Fruit fly (Drosophila melanogaster) whole organism, embryonic: Measurements from ENCODE around the gene Zir.

ENCODE experiments used
- Abd-B ChIP-seq: fragments of 200-800 bp; sonication (Bioruptor generic); optimal IDR thresholded peaks from 2 replicates; lab custom pipeline; 2018; ENCODE audit warnings: missing biosample characterization, mild to moderate bottlenecking, missing genetic modification characterization, moderate library complexity
- Aef1 ChIP-seq: fragments of 200-800 bp; sonication (Bioruptor generic); IDR thresholded peaks from 3 replicates; pipeline ENCODE4 v1.3.6; 2022; ENCODE audit warnings: missing biosample characterization, missing genetic modification characterization
- Atf6 ChIP-seq: fragments of 200-800 bp; sonication (Bioruptor generic); IDR thresholded peaks from 2 replicates; pipeline ENCODE4 v1.3.6; 2022; ENCODE audit warnings: missing biosample characterization, missing genetic modification characterization
- CG1024 ChIP-seq: fragments of 200-800 bp; sonication (Bioruptor generic); IDR thresholded peaks from 2 replicates; pipeline ENCODE4 v1.3.6; 2022; ENCODE audit warnings: missing biosample characterization, missing genetic modification characterization
- CG10274 ChIP-seq: fragments of 200-800 bp; sonication (Bioruptor generic); optimal IDR thresholded peaks from 3 replicates; lab custom pipeline; 2017; ENCODE audit warnings: missing biosample characterization, mild to moderate bottlenecking, missing genetic modification characterization
- CG11085 ChIP-seq: fragments of 200-800 bp; sonication (Bioruptor generic); IDR thresholded peaks from 2 replicates; pipeline ENCODE4 v1.3.6; 2022; ENCODE audit warnings: missing biosample characterization, missing genetic modification characterization
- CG12236 ChIP-seq: fragments of 200-800 bp; sonication (Bioruptor generic); optimal IDR thresholded peaks from 2 replicates; lab custom pipeline; 2016; ENCODE audit warnings: missing biosample characterization, missing genetic modification characterization
- CG13287 ChIP-seq: fragments of 200-800 bp; sonication (Bioruptor generic); IDR thresholded peaks from 2 replicates; pipeline ENCODE4 v1.3.6; 2022; ENCODE audit warnings: missing biosample characterization, missing genetic modification characterization; ENCODE audit not compliant: partially characterized antibody
- CG13624 ChIP-seq: fragments of 200-800 bp; sonication (Bioruptor generic); optimal IDR thresholded peaks from 2 replicates; lab custom pipeline; 2016; ENCODE audit warnings: missing biosample characterization, missing genetic modification characterization
- CG14014 ChIP-seq: fragments of 200-800 bp; sonication (Bioruptor generic); IDR thresholded peaks from 2 replicates; pipeline ENCODE4 v1.3.6; 2022; ENCODE audit warnings: missing biosample characterization, missing genetic modification characterization
- CG1647 ChIP-seq: fragments of 200-800 bp; sonication (Bioruptor generic); optimal IDR thresholded peaks from 3 replicates; lab custom pipeline; 2016; ENCODE audit warnings: missing biosample characterization, missing genetic modification characterization
- CG17328 ChIP-seq: fragments of 200-800 bp; sonication (Bioruptor generic); IDR thresholded peaks from 2 replicates; pipeline ENCODE4 v1.3.6; 2022; ENCODE audit warnings: missing biosample characterization, missing genetic modification characterization
- CG18619 ChIP-seq: fragments of 200-800 bp; sonication (Bioruptor generic); optimal IDR thresholded peaks from 3 replicates; lab custom pipeline; 2017; ENCODE audit warnings: missing biosample characterization, mild to moderate bottlenecking, missing genetic modification characterization
- CG2678 ChIP-seq: fragments of 200-800 bp; sonication (Bioruptor generic); optimal IDR thresholded peaks from 3 replicates; lab custom pipeline; 2019; ENCODE audit warnings: missing biosample characterization, mild to moderate bottlenecking, missing genetic modification characterization, moderate library complexity
- CG30403 ChIP-seq: fragments of 200-800 bp; sonication (Bioruptor generic); optimal IDR thresholded peaks from 3 replicates; lab custom pipeline; 2016; ENCODE audit warnings: missing biosample characterization, missing genetic modification characterization
- CG3065 ChIP-seq: fragments of 200-800 bp; sonication (Bioruptor generic); optimal IDR thresholded peaks from 2 replicates; lab custom pipeline; 2016; ENCODE audit warnings: missing biosample characterization, missing genetic modification characterization
- CG3163 ChIP-seq: fragments of 200-800 bp; sonication (Bioruptor generic); optimal IDR thresholded peaks from 3 replicates; lab custom pipeline; 2016; ENCODE audit warnings: missing biosample characterization, missing genetic modification characterization
- CG3995 ChIP-seq: fragments of 200-800 bp; sonication (Bioruptor generic); optimal IDR thresholded peaks from 3 replicates; lab custom pipeline; 2016; ENCODE audit warnings: missing biosample characterization, missing genetic modification characterization
- CG4360 ChIP-seq: fragments of 200-800 bp; sonication (Bioruptor generic); IDR thresholded peaks from 2 replicates; pipeline ENCODE4 v1.3.6; 2022; ENCODE audit warnings: missing biosample characterization, missing genetic modification characterization
- CG5953 ChIP-seq: fragments of 200-800 bp; sonication (Bioruptor generic); IDR thresholded peaks from 2 replicates; pipeline ENCODE4 v1.3.6; 2022; ENCODE audit warnings: missing biosample characterization, missing genetic modification characterization
- CG6175 ChIP-seq: fragments of 200-800 bp; sonication (Bioruptor generic); IDR thresholded peaks from 3 replicates; pipeline ENCODE4 v1.3.6; 2022; ENCODE audit warnings: missing biosample characterization, missing genetic modification characterization
- CG9727 ChIP-seq: fragments of 200-800 bp; sonication (Bioruptor generic); optimal IDR thresholded peaks from 3 replicates; lab custom pipeline; 2017; ENCODE audit warnings: missing biosample characterization, mild to moderate bottlenecking, missing genetic modification characterization
- CoRest ChIP-seq: fragments of 200-800 bp; sonication (Bioruptor generic); optimal IDR thresholded peaks from 3 replicates; lab custom pipeline; 2018; ENCODE audit warnings: missing biosample characterization, mild to moderate bottlenecking, missing genetic modification characterization, moderate library complexity
- D19A ChIP-seq: fragments of 200-800 bp; optimal IDR thresholded peaks from 3 replicates; lab custom pipeline; 2019; ENCODE audit warnings: missing biosample characterization, mild to moderate bottlenecking, missing genetic modification characterization, moderate library complexity
- Gsc ChIP-seq: fragments of 200-800 bp; sonication (Bioruptor generic); IDR thresholded peaks from 2 replicates; pipeline ENCODE4 v1.3.6; 2022; ENCODE audit warnings: missing biosample characterization, missing genetic modification characterization
- MESR4 ChIP-seq: fragments of 200-800 bp; sonication (Bioruptor generic); optimal IDR thresholded peaks from 2 replicates; lab custom pipeline; 2018; ENCODE audit warnings: missing biosample characterization, mild to moderate bottlenecking, missing genetic modification characterization, moderate library complexity
- MTF-1 ChIP-seq: fragments of 200-800 bp; sonication (Bioruptor generic); optimal IDR thresholded peaks from 2 replicates; lab custom pipeline; 2018; ENCODE audit warnings: missing biosample characterization, mild to moderate bottlenecking, missing genetic modification characterization, borderline replicate concordance
- Meics ChIP-seq: fragments of 200-800 bp; sonication (Bioruptor generic); optimal IDR thresholded peaks from 2 replicates; lab custom pipeline; 2017; ENCODE audit warnings: missing biosample characterization, mild to moderate bottlenecking, missing genetic modification characterization
- NC2β ChIP-seq: fragments of 200-800 bp; sonication (Bioruptor generic); optimal IDR thresholded peaks from 2 replicates; lab custom pipeline; 2016; ENCODE audit warnings: missing biosample characterization, missing genetic modification characterization
- PHDP ChIP-seq: fragments of 200-800 bp; sonication (Bioruptor generic); optimal IDR thresholded peaks from 3 replicates; lab custom pipeline; 2018; ENCODE audit warnings: missing biosample characterization, mild to moderate bottlenecking, missing genetic modification characterization, moderate library complexity
- Sin3A ChIP-seq: fragments of >200 bp; optimal IDR thresholded peaks from 2 replicates; lab custom pipeline; 2018
- az2 ChIP-seq: fragments of 200-800 bp; sonication (Bioruptor generic); optimal IDR thresholded peaks from 3 replicates; lab custom pipeline; 2016; ENCODE audit warnings: missing biosample characterization, missing genetic modification characterization
- bab2 ChIP-seq: fragments of 200-800 bp; sonication (Bioruptor generic); optimal IDR thresholded peaks from 2 replicates; lab custom pipeline; 2016; ENCODE audit warnings: missing biosample characterization, missing genetic modification characterization
- bcd ChIP-seq: fragments of 200-800 bp; sonication (Bioruptor generic); optimal IDR thresholded peaks from 2 replicates; lab custom pipeline; 2017; ENCODE audit warnings: missing biosample characterization, mild to moderate bottlenecking, missing genetic modification characterization
- cad ChIP-seq: fragments of >200 bp; optimal IDR thresholded peaks from 2 replicates; lab custom pipeline; 2017; ENCODE audit warnings: missing biosample characterization, missing genetic modification characterization
- chn ChIP-seq: fragments of 200-800 bp; sonication (Bioruptor generic); optimal IDR thresholded peaks from 2 replicates; lab custom pipeline; 2016; ENCODE audit warnings: missing biosample characterization, missing genetic modification characterization
- croc ChIP-seq: fragments of 200-800 bp; sonication (Bioruptor generic); conservative IDR thresholded peaks from 3 replicates; pipeline ENCODE4 v1.3.6; 2022; ENCODE audit warnings: missing biosample characterization, missing genetic modification characterization
- crol ChIP-seq: fragments of 200-800 bp; sonication (Bioruptor generic); IDR thresholded peaks from 2 replicates; pipeline ENCODE4 v1.3.6; 2022; ENCODE audit warnings: missing biosample characterization, missing genetic modification characterization
- ems ChIP-seq: fragments of 200-800 bp; sonication (Bioruptor generic); optimal IDR thresholded peaks from 3 replicates; lab custom pipeline; 2016; ENCODE audit warnings: missing biosample characterization, missing genetic modification characterization
- hkb ChIP-seq, 2 experiments: fragments of 200-800 bp in 1 of 2; fragments of >200 bp in 1 of 2; sonication (Bioruptor generic) in 1 of 2; IDR thresholded peaks in 1 of 2; optimal IDR thresholded peaks in 1 of 2; 2 replicates each; pipeline versions ENCODE4 v1.3.6 to Lab custom; 2017 to 2022; ENCODE audit warnings: missing biosample characterization in 1 of 2, missing genetic modification characterization in 1 of 2
- inv ChIP-seq: fragments of 200-800 bp; sonication (Bioruptor generic); IDR thresholded peaks from 2 replicates; pipeline ENCODE4 v1.3.6; 2022; ENCODE audit warnings: missing biosample characterization, missing genetic modification characterization; ENCODE audit not compliant: partially characterized antibody
- klu ChIP-seq: fragments of 200-800 bp; sonication (Bioruptor generic); IDR thresholded peaks from 2 replicates; pipeline ENCODE4 v1.3.6; 2022; ENCODE audit warnings: missing biosample characterization, missing genetic modification characterization
- maf-S ChIP-seq: fragments of 200-800 bp; sonication (Bioruptor generic); optimal IDR thresholded peaks from 2 replicates; lab custom pipeline; 2016; ENCODE audit warnings: missing biosample characterization, missing genetic modification characterization
- otp ChIP-seq: fragments of 200-800 bp; sonication (Bioruptor generic); IDR thresholded peaks from 3 replicates; pipeline ENCODE4, ENCODE4 v1.3.6; 2022; ENCODE audit warnings: missing biosample characterization, missing genetic modification characterization
- pho ChIP-seq: fragments of 200-800 bp; sonication (Bioruptor generic); optimal IDR thresholded peaks from 2 replicates; lab custom pipeline; 2016; ENCODE audit warnings: missing biosample characterization, missing genetic modification characterization
- pum ChIP-seq: fragments of 200-800 bp; sonication (Bioruptor generic); optimal IDR thresholded peaks from 2 replicates; lab custom pipeline; 2016; ENCODE audit warnings: missing biosample characterization, missing genetic modification characterization
- pzg ChIP-seq: fragments of 200-800 bp; sonication (Bioruptor generic); optimal IDR thresholded peaks from 3 replicates; lab custom pipeline; 2018; ENCODE audit warnings: missing biosample characterization, mild to moderate bottlenecking, missing genetic modification characterization, moderate library complexity
- seq ChIP-seq: fragments of 200-800 bp; sonication (Bioruptor generic); IDR thresholded peaks from 2 replicates; pipeline ENCODE4 v1.3.6; 2022; ENCODE audit warnings: missing biosample characterization, missing genetic modification characterization
- stwl ChIP-seq: fragments of 200-800 bp; sonication (Bioruptor generic); optimal IDR thresholded peaks from 3 replicates; lab custom pipeline; 2018; ENCODE audit warnings: missing biosample characterization, mild to moderate bottlenecking, missing genetic modification characterization, moderate library complexity
- usp ChIP-seq: fragments of >200 bp; optimal IDR thresholded peaks from 2 replicates; lab custom pipeline; 2017; ENCODE audit warnings: missing biosample characterization, missing genetic modification characterization
- yki ChIP-seq: fragments of >200 bp; optimal IDR thresholded peaks from 3 replicates; lab custom pipeline; 2018

Zir gene

dm6 chr2L:131466-132270 lies 37.1 kb downstream of the Zir start, which contains the start of gene Gs1 (continued):
- no peak for TF ChIP-seq CoRest (tag; lab: Kevin White, UChicago)
- no peak for TF ChIP-seq CG18619 (GFP tag; lab: Kevin White, UChicago)
- no peak for TF ChIP-seq CG13624 (GFP tag; lab: Kevin White, UChicago)
- TF ChIP-seq bab2 (GFP tag; lab: Kevin White, UChicago), result no peak
- TF ChIP-seq CG11085 (GFP tag; lab: Robert Waterston, UW), result no peak
- TF ChIP-seq CG1024, result no peak
- peak; percentile 37 for TF ChIP-seq MTF-1 (GFP tag; lab: Kevin White, UChicago)
- TF ChIP-seq CG17328 (GFP tag; lab: Robert Waterston, UW), result no peak
- no peak for TF ChIP-seq CG3995 (GFP tag; lab: Kevin White, UChicago)
- TF ChIP-seq CG30403 (GFP tag; lab: Kevin White, UChicago), result no peak
- no peak for TF ChIP-seq CG3065 (GFP tag; lab: Kevin White, UChicago)
- no peak for TF ChIP-seq maf-S (GFP tag; lab: Kevin White, UChicago)
- no peak for TF ChIP-seq CG4360 (GFP tag; lab: Robert Waterston, UW)
- peak; percentile 20 for TF ChIP-seq PHDP (tag; lab: Kevin White, UChicago)
- TF ChIP-seq klu, result no peak
- no peak for TF ChIP-seq pzg
- TF ChIP-seq az2 (GFP tag; lab: Kevin White, UChicago), result no peak
- peak; percentile 17 for TF ChIP-seq pho (GFP tag; lab: Kevin White, UChicago)
- 0 out of 2 replicates have a peak, but pooled peaks have one; percentile 29 for TF ChIP-seq CG14014 (GFP tag; lab: Robert Waterston, UW)
- peak; percentile 70 for TF ChIP-seq stwl
- no peak for TF ChIP-seq hkb (optimal IDR thresholded peaks at IDR 0.05; lab: Kevin White, UChicago)
- TF ChIP-seq hkb (GFP tag; IDR thresholded peaks at IDR 0.05; lab: Robert Waterston, UW), result peak; percentile 49; the same call in 1 of the 2 replicates
- TF ChIP-seq CG1647 (GFP tag; lab: Kevin White, UChicago), result no peak
- no peak for TF ChIP-seq chn (GFP tag; lab: Kevin White, UChicago)
- peak; percentile 64; the same call in 1 of the 2 replicates for TF ChIP-seq Atf6 (GFP tag; lab: Robert Waterston, UW)
- no peak for TF ChIP-seq usp (GFP tag; lab: Kevin White, UChicago)
- TF ChIP-seq Sin3A (lab: Kevin White, UChicago), result no peak
- TF ChIP-seq Meics, result peak; percentile 26
- no peak for TF ChIP-seq bcd (GFP tag; lab: Kevin White, UChicago)
- TF ChIP-seq seq, result peak; percentile 18; the same call in 1 of the 2 replicates
- TF ChIP-seq Abd-B (GFP tag; lab: Kevin White, UChicago), result no peak
- no peak for TF ChIP-seq Gsc (GFP tag; lab: Robert Waterston, UW)
- peak; percentile 75 for TF ChIP-seq CG13287 (GFP tag; lab: Robert Waterston, UW)
- TF ChIP-seq CG10274, result no peak
- no peak for TF ChIP-seq CG5953 (GFP tag; lab: Robert Waterston, UW)
- TF ChIP-seq Aef1 (GFP tag; lab: Robert Waterston, UW), result no peak
- TF ChIP-seq CG3163 (GFP tag; lab: Kevin White, UChicago), result no peak
- TF ChIP-seq crol (GFP tag; lab: Robert Waterston, UW), result peak; percentile 32; the same call in 1 of the 2 replicates
- peak; percentile 46 for TF ChIP-seq D19A (tag; lab: Kevin White, UChicago)
- TF ChIP-seq MESR4 (GFP tag; lab: Kevin White, UChicago), result peak; percentile 49
- TF ChIP-seq cad (GFP tag; lab: Kevin White, UChicago), result no peak
- no peak for TF ChIP-seq CG9727
- TF ChIP-seq otp, result no peak; the same call in 2 of the 3 replicates
- no peak for TF ChIP-seq ems (GFP tag; lab: Kevin White, UChicago)
- TF ChIP-seq NC2β (GFP tag; lab: Kevin White, UChicago), result no peak
- peak; percentile 40 for TF ChIP-seq CG2678
- no peak for TF ChIP-seq inv (GFP tag; lab: Robert Waterston, UW)
- no peak for TF ChIP-seq CG12236
- TF ChIP-seq pum, result no peak
- peak; percentile 96 for TF ChIP-seq CG6175 (GFP tag; lab: Robert Waterston, UW)
- TF ChIP-seq yki (lab: Kevin White, UChicago), result peak; percentile 36
- no peak for TF ChIP-seq croc (GFP tag; lab: Robert Waterston, UW)
